Fruit fly (Drosophila melanogaster) whole organism, pupa: ENCODE measurements around the gene zuc.

Experiments
- CG12605 ChIP-seq: fragments of 200-800 bp; sonication (Bioruptor generic); IDR thresholded peaks from 2 replicates; pipeline ENCODE4 v1.3.6; 2022; ENCODE audit warnings: missing biosample characterization, missing genetic modification characterization
- CG13204 ChIP-seq: fragments of 200-800 bp; sonication (Bioruptor generic); optimal IDR thresholded peaks from 2 replicates; lab custom pipeline; 2018; ENCODE audit warnings: missing biosample characterization, mild to moderate bottlenecking, missing genetic modification characterization, moderate library complexity
- CG32121 ChIP-seq: fragments of 200-800 bp; sonication (Bioruptor generic); IDR thresholded peaks from 2 replicates; pipeline ENCODE4 v1.3.6; 2022; ENCODE audit warnings: missing biosample characterization, missing genetic modification characterization
- CG4496 ChIP-seq: fragments of 200-800 bp; sonication (Bioruptor generic); IDR thresholded peaks from 3 replicates; pipeline ENCODE4 v1.3.6; 2022; ENCODE audit warnings: missing biosample characterization, missing genetic modification characterization
- CG8301 ChIP-seq: fragments of 200-800 bp; sonication (Bioruptor generic); optimal IDR thresholded peaks from 2 replicates; lab custom pipeline; 2018; ENCODE audit warnings: missing biosample characterization, mild to moderate bottlenecking, missing genetic modification characterization
- CG9948 ChIP-seq: fragments of 200-800 bp; sonication (Bioruptor generic); optimal IDR thresholded peaks from 2 replicates; lab custom pipeline; 2018; ENCODE audit warnings: missing biosample characterization, mild to moderate bottlenecking, missing genetic modification characterization, moderate library complexity
- D1 ChIP-seq: fragments of 200-800 bp; sonication (Bioruptor generic); optimal IDR thresholded peaks from 2 replicates; lab custom pipeline; 2018; ENCODE audit warnings: missing biosample characterization, mild to moderate bottlenecking, missing genetic modification characterization, moderate library complexity
- Ets98B ChIP-seq: fragments of 200-800 bp; sonication (Bioruptor generic); IDR thresholded peaks from 2 replicates; pipeline ENCODE4 v1.3.6; 2022; ENCODE audit warnings: missing biosample characterization, missing genetic modification characterization
- Snoo ChIP-seq: fragments of 200-800 bp; sonication (Bioruptor generic); optimal IDR thresholded peaks from 3 replicates; lab custom pipeline; 2017; ENCODE audit warnings: missing biosample characterization, mild to moderate bottlenecking, missing genetic modification characterization, inconsistent platforms
- rn ChIP-seq: fragments of 200-800 bp; sonication (Bioruptor generic); IDR thresholded peaks from 2 replicates; pipeline ENCODE4 v1.3.6; 2022; ENCODE audit warnings: missing biosample characterization, missing genetic modification characterization

DNA sequence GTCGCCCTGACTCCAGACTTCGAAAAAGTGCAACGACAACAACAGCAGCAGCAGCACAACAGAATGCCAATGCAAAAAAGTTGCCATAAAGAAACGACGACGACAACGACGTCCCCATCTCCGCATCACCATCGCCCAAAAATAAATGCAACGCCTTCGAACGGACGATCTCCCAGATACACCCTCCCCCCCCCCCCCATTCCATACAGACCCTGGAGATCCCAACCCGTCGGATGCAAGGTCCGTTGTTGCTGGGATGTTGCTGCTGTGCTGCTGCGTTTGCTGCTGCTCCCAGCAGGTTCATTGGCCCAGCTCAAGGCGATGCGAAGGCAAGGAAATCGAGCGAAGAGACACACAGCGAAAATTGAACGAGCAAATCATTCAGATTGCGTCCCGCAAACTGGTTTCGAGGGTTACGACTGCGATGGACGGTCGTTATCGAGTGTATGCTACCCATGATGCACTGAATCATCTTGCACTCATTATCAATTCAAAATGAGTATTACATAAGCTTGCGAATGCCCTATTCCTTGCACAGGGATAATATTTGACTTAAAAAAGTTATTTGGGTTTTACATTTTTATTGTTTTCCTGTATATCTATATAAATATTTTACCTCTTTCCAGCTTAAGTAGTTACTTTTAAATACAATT, 24.2 kb upstream of the zuc start:
- TF ChIP-seq Snoo = peak; percentile 62
- peak; percentile 42 for TF ChIP-seq CG12605 (GFP tag; lab: Robert Waterston, UW)
- TF ChIP-seq CG8301 (tag; lab: Kevin White, UChicago) = peak; percentile 33
- TF ChIP-seq D1 (tag; lab: Kevin White, UChicago) = no peak
- no peak for TF ChIP-seq CG9948 (tag; lab: Kevin White, UChicago)
- TF ChIP-seq rn (GFP tag; lab: Robert Waterston, UW) = no peak
- TF ChIP-seq CG13204 (GFP tag; lab: Kevin White, UChicago) = peak; percentile 98
- no peak; the same call in 1 of the 2 replicates for TF ChIP-seq CG32121 (GFP tag; lab: Robert Waterston, UW)
- TF ChIP-seq CG4496 (GFP tag; lab: Robert Waterston, UW) = peak; percentile 68
- TF ChIP-seq Ets98B (GFP tag; lab: Robert Waterston, UW) = no peak
